Fruit fly (Drosophila melanogaster) whole organism, embryonic: ENCODE data around the gene brat.

ENCODE experiments used
- Abd-B ChIP-seq: fragments of 200-800 bp; sonication (Bioruptor generic); optimal IDR thresholded peaks from 2 replicates; lab custom pipeline; 2018; ENCODE audit warnings: missing biosample characterization, mild to moderate bottlenecking, missing genetic modification characterization, moderate library complexity
- BEAF-32 ChIP-seq: fragments of 200-800 bp; sonication (Bioruptor generic); optimal IDR thresholded peaks from 3 replicates; lab custom pipeline; 2017; ENCODE audit warnings: missing biosample characterization, missing genetic modification characterization, mild to moderate bottlenecking, moderate library complexity, missing genetic modification reagents
- Bgb ChIP-seq: fragments of 200-800 bp; sonication (Bioruptor generic); IDR thresholded peaks from 2 replicates; pipeline ENCODE4 v1.3.6; 2022; ENCODE audit warnings: missing biosample characterization, missing genetic modification characterization; ENCODE audit not compliant: partially characterized antibody
- CG10267 ChIP-seq: fragments of 200-800 bp; sonication (Bioruptor generic); optimal IDR thresholded peaks from 2 replicates; lab custom pipeline; 2018; ENCODE audit warnings: missing biosample characterization, mild to moderate bottlenecking, missing genetic modification characterization, moderate library complexity
- CG12659 ChIP-seq: fragments of 200-800 bp; sonication (Bioruptor generic); optimal IDR thresholded peaks from 3 replicates; lab custom pipeline; 2017; ENCODE audit warnings: mild to moderate bottlenecking, missing biosample characterization, missing genetic modification reagents, missing genetic modification characterization
- CG14710 ChIP-seq: fragments of 200-800 bp; sonication (Bioruptor generic); optimal IDR thresholded peaks from 3 replicates; lab custom pipeline; 2019; ENCODE audit warnings: missing biosample characterization, mild to moderate bottlenecking, missing genetic modification characterization, moderate library complexity
- CG14860 ChIP-seq: fragments of 200-800 bp; sonication (Bioruptor generic); IDR thresholded peaks from 3 replicates; pipeline ENCODE4 v1.3.6; 2022; ENCODE audit warnings: missing biosample characterization, missing genetic modification characterization; ENCODE audit not compliant: partially characterized antibody
- CG15514 ChIP-seq: fragments of 200-800 bp; sonication (Bioruptor generic); optimal IDR thresholded peaks from 3 replicates; lab custom pipeline; 2017; ENCODE audit warnings: missing biosample characterization, missing genetic modification characterization, mild to moderate bottlenecking, moderate library complexity, missing genetic modification reagents
- CG2116 ChIP-seq: fragments of 200-800 bp; sonication (Bioruptor generic); optimal IDR thresholded peaks from 3 replicates; lab custom pipeline; 2018; ENCODE audit warnings: missing biosample characterization, mild to moderate bottlenecking, missing genetic modification characterization
- CG2889 ChIP-seq: fragments of 200-800 bp; sonication (Bioruptor generic); IDR thresholded peaks from 3 replicates; pipeline ENCODE4 v1.3.6; 2022; ENCODE audit warnings: missing biosample characterization, missing genetic modification characterization
- CG42726 ChIP-seq: fragments of 200-800 bp; sonication (Bioruptor generic); IDR thresholded peaks from 2 replicates; pipeline ENCODE4 v1.3.6; 2022; ENCODE audit warnings: missing biosample characterization, missing genetic modification characterization; ENCODE audit not compliant: partially characterized antibody
- CG43689 ChIP-seq: fragments of 200-800 bp; sonication (Bioruptor generic); IDR thresholded peaks from 2 replicates; pipeline ENCODE4 v1.3.6; 2022; ENCODE audit warnings: missing biosample characterization, missing genetic modification characterization
- CG6654 ChIP-seq: fragments of 200-800 bp; sonication (Bioruptor generic); optimal IDR thresholded peaks from 2 replicates; lab custom pipeline; 2017; ENCODE audit warnings: missing biosample characterization, mild to moderate bottlenecking, missing genetic modification characterization
- CG6791 ChIP-seq: fragments of 200-800 bp; sonication (Bioruptor generic); IDR thresholded peaks from 3 replicates; pipeline ENCODE4 v1.3.6; 2022; ENCODE audit warnings: missing biosample characterization, missing genetic modification characterization; ENCODE audit not compliant: partially characterized antibody
- CG7556 ChIP-seq: fragments of 200-800 bp; sonication (Bioruptor generic); optimal IDR thresholded peaks from 2 replicates; lab custom pipeline; 2017; ENCODE audit warnings: missing biosample characterization, mild to moderate bottlenecking, missing genetic modification characterization
- CG8290 ChIP-seq, 3 experiments: fragments of 200-800 bp; sonication (Bioruptor generic); optimal IDR thresholded peaks; 2 replicates each; lab custom pipeline; 2016 to 2019; ENCODE audit warnings: missing biosample characterization in 3 of 3, missing genetic modification characterization in 3 of 3, mild to moderate bottlenecking in 2 of 3, moderate library complexity in 1 of 3
- Doc3 ChIP-seq: fragments of 200-800 bp; sonication (Bioruptor generic); IDR thresholded peaks from 3 replicates; pipeline ENCODE4 v1.3.6; 2022; ENCODE audit warnings: missing biosample characterization, missing genetic modification characterization; ENCODE audit not compliant: partially characterized antibody
- ERR ChIP-seq: fragments of 200-800 bp; sonication (Bioruptor generic); optimal IDR thresholded peaks from 2 replicates; lab custom pipeline; 2016; ENCODE audit warnings: missing biosample characterization, missing genetic modification characterization
- H2.0 ChIP-seq: fragments of 200-800 bp; sonication (Bioruptor generic); IDR thresholded peaks from 2 replicates; pipeline ENCODE4 v1.3.6; 2022; ENCODE audit warnings: missing biosample characterization, missing genetic modification characterization
- Hand ChIP-seq: fragments of 200-800 bp; sonication (Bioruptor generic); optimal IDR thresholded peaks from 2 replicates; lab custom pipeline; 2017; ENCODE audit warnings: mild to moderate bottlenecking, missing biosample characterization, missing genetic modification reagents, missing genetic modification characterization
- Hey ChIP-seq: fragments of 200-800 bp; sonication (Bioruptor generic); optimal IDR thresholded peaks from 3 replicates; lab custom pipeline; 2018; ENCODE audit warnings: missing biosample characterization, mild to moderate bottlenecking, missing genetic modification characterization
- HmgD ChIP-seq: fragments of 200-800 bp; sonication (Bioruptor generic); optimal IDR thresholded peaks from 3 replicates; lab custom pipeline; 2016; ENCODE audit warnings: missing biosample characterization, missing genetic modification characterization
- Hr78 ChIP-seq, 2 experiments: fragments of 200-800 bp in 1 of 2; fragments of >200 bp in 1 of 2; sonication (Bioruptor generic) in 1 of 2; optimal IDR thresholded peaks; 2 replicates each; lab custom pipeline; 2017 to 2019; ENCODE audit warnings: missing biosample characterization in 2 of 2, missing genetic modification characterization in 2 of 2, mild to moderate bottlenecking in 1 of 2, moderate library complexity in 1 of 2
- Lim3 ChIP-seq: fragments of 200-800 bp; sonication (Bioruptor generic); IDR thresholded peaks from 2 replicates; pipeline ENCODE4 v1.3.6; 2022; ENCODE audit warnings: missing biosample characterization, missing genetic modification characterization
- MBD-R2 ChIP-seq: fragments of 200-800 bp; sonication (Bioruptor generic); IDR thresholded peaks from 2 replicates; pipeline ENCODE4 v1.3.6; 2022; ENCODE audit warnings: missing biosample characterization, missing genetic modification characterization
- MESR4 ChIP-seq: fragments of 200-800 bp; sonication (Bioruptor generic); optimal IDR thresholded peaks from 2 replicates; lab custom pipeline; 2018; ENCODE audit warnings: missing biosample characterization, mild to moderate bottlenecking, missing genetic modification characterization, moderate library complexity
- Med ChIP-seq: fragments of 200-800 bp; sonication (Bioruptor generic); peaks from one replicate; lab custom pipeline; 2016; ENCODE audit warnings: missing biosample characterization, missing genetic modification characterization, mild to moderate bottlenecking, inconsistent platforms, moderate library complexity
- Myb ChIP-seq: fragments of 200-800 bp; sonication (Bioruptor generic); optimal IDR thresholded peaks from 2 replicates; lab custom pipeline; 2016; ENCODE audit warnings: missing biosample characterization, missing genetic modification characterization
- NFAT ChIP-seq: fragments of 200-800 bp; sonication (Bioruptor generic); IDR thresholded peaks from 2 replicates; pipeline ENCODE4 v1.3.6; 2022; ENCODE audit warnings: missing biosample characterization, missing genetic modification characterization
- Rfx ChIP-seq: fragments of 200-800 bp; sonication (Bioruptor generic); IDR thresholded peaks from 2 replicates; pipeline ENCODE4 v1.3.6; 2022; ENCODE audit warnings: missing biosample characterization, missing genetic modification characterization
- Side ChIP-seq: fragments of 200-800 bp; sonication (Bioruptor generic); optimal IDR thresholded peaks from 2 replicates; lab custom pipeline; 2016; ENCODE audit warnings: missing biosample characterization, missing genetic modification characterization
- Xrp1 ChIP-seq: fragments of 200-800 bp; sonication (Bioruptor generic); IDR thresholded peaks from 2 replicates; pipeline ENCODE4 v1.3.6; 2022; ENCODE audit warnings: missing biosample characterization, missing genetic modification characterization
- bigmax ChIP-seq: fragments of 200-800 bp; sonication (Bioruptor generic); optimal IDR thresholded peaks from 2 replicates; lab custom pipeline; 2018; ENCODE audit warnings: missing biosample characterization, mild to moderate bottlenecking, missing genetic modification characterization
- crc ChIP-seq: fragments of 200-800 bp; sonication (Bioruptor generic); optimal IDR thresholded peaks from 2 replicates; lab custom pipeline; 2016; ENCODE audit warnings: missing biosample characterization, missing genetic modification characterization
- crp ChIP-seq, 2 experiments: fragments of 200-800 bp; sonication (Bioruptor generic); optimal IDR thresholded peaks; 2 replicates in 1 of 2; 3 replicates in 1 of 2; lab custom pipeline; 2017; ENCODE audit warnings: missing biosample characterization in 2 of 2, missing genetic modification characterization in 2 of 2, mild to moderate bottlenecking in 1 of 2, moderate library complexity in 1 of 2
- cwo ChIP-seq: fragments of 200-800 bp; sonication (Bioruptor generic); optimal IDR thresholded peaks from 3 replicates; lab custom pipeline; 2017; ENCODE audit warnings: missing biosample characterization, missing genetic modification characterization, mild to moderate bottlenecking, moderate library complexity, missing genetic modification reagents
- ems ChIP-seq: fragments of 200-800 bp; sonication (Bioruptor generic); optimal IDR thresholded peaks from 3 replicates; lab custom pipeline; 2016; ENCODE audit warnings: missing biosample characterization, missing genetic modification characterization
- gt ChIP-seq: fragments of 200-800 bp; sonication (Bioruptor generic); IDR thresholded peaks from 2 replicates; pipeline ENCODE4 v1.3.6; 2022; ENCODE audit warnings: missing biosample characterization, missing genetic modification characterization
- kah ChIP-seq: fragments of 200-800 bp; sonication (Bioruptor generic); optimal IDR thresholded peaks from 2 replicates; lab custom pipeline; 2018; ENCODE audit warnings: missing biosample characterization, mild to moderate bottlenecking, missing genetic modification characterization
- klu ChIP-seq: fragments of 200-800 bp; sonication (Bioruptor generic); IDR thresholded peaks from 2 replicates; pipeline ENCODE4 v1.3.6; 2022; ENCODE audit warnings: missing biosample characterization, missing genetic modification characterization
- lmd ChIP-seq: fragments of 200-800 bp; sonication (Bioruptor generic); IDR thresholded peaks from 2 replicates; pipeline ENCODE4 v1.3.6; 2022; ENCODE audit warnings: missing biosample characterization, missing genetic modification characterization
- pzg ChIP-seq: fragments of 200-800 bp; sonication (Bioruptor generic); optimal IDR thresholded peaks from 3 replicates; lab custom pipeline; 2018; ENCODE audit warnings: missing biosample characterization, mild to moderate bottlenecking, missing genetic modification characterization, moderate library complexity
- sd ChIP-seq: fragments of 200-800 bp; sonication (Bioruptor generic); optimal IDR thresholded peaks from 3 replicates; lab custom pipeline; 2018; ENCODE audit warnings: missing biosample characterization, mild to moderate bottlenecking, missing genetic modification characterization, moderate library complexity
- sens ChIP-seq: fragments of 200-800 bp; sonication (Bioruptor generic); peaks from one replicate; lab custom pipeline; 2016; ENCODE audit warnings: missing biosample characterization, missing genetic modification characterization
- stwl ChIP-seq: fragments of 200-800 bp; sonication (Bioruptor generic); optimal IDR thresholded peaks from 3 replicates; lab custom pipeline; 2018; ENCODE audit warnings: missing biosample characterization, mild to moderate bottlenecking, missing genetic modification characterization, moderate library complexity
- trem ChIP-seq: fragments of 200-800 bp; optimal IDR thresholded peaks from 3 replicates; lab custom pipeline; 2019; ENCODE audit warnings: missing biosample characterization, mild to moderate bottlenecking, missing genetic modification characterization, moderate library complexity
- zf30C ChIP-seq: fragments of 200-800 bp; sonication (Bioruptor generic); optimal IDR thresholded peaks from 3 replicates; lab custom pipeline; 2018; ENCODE audit warnings: missing biosample characterization, mild to moderate bottlenecking, missing genetic modification characterization

The brat gene

dm6 chr2L:19114183-19114776 is 19.3 kb upstream of the brat start, which contains the start of gene CG10561 (continued):
- peak; percentile 60 for TF ChIP-seq sens (GFP tag; lab: Kevin White, UChicago)
- no peak for TF ChIP-seq klu
- peak; percentile 79 for TF ChIP-seq pzg
- no peak for TF ChIP-seq ems (GFP tag; lab: Kevin White, UChicago)
- TF ChIP-seq trem (tag; lab: Kevin White, UChicago) = peak; percentile 41
- TF ChIP-seq Hand (GFP tag; lab: Kevin White, UChicago) = no peak
- TF ChIP-seq ERR (GFP tag; lab: Kevin White, UChicago) = no peak
- peak; percentile 76 for TF ChIP-seq CG6791
- TF ChIP-seq Xrp1 = no peak
- TF ChIP-seq Bgb (GFP tag; lab: Robert Waterston, UW) = peak; percentile 70
- no peak for TF ChIP-seq CG7556 (GFP tag; lab: Kevin White, UChicago)
- peak; percentile 27 for TF ChIP-seq CG14710 (tag; lab: Kevin White, UChicago)
- peak; percentile 69 for TF ChIP-seq kah (GFP tag; lab: Kevin White, UChicago)
- TF ChIP-seq CG2889 (GFP tag; lab: Robert Waterston, UW) = no peak
- peak; percentile 44 for TF ChIP-seq bigmax
- no peak for TF ChIP-seq Myb (GFP tag; lab: Kevin White, UChicago)
- peak; percentile 61 for TF ChIP-seq BEAF-32
- peak; percentile 77 for TF ChIP-seq MBD-R2 (GFP tag; lab: Robert Waterston, UW)
- no peak for TF ChIP-seq HmgD (GFP tag; lab: Kevin White, UChicago)
- TF ChIP-seq CG43689 = no peak
- no peak for TF ChIP-seq CG6654 (GFP tag; lab: Kevin White, UChicago)
- TF ChIP-seq CG2116 (GFP tag; lab: Kevin White, UChicago) = peak; percentile 90
- peak; percentile 68 for TF ChIP-seq stwl (tag; lab: Kevin White, UChicago)
- TF ChIP-seq crc = no peak
- TF ChIP-seq zf30C (GFP tag; lab: Kevin White, UChicago) = no peak
- peak; percentile 25; the same call in 1 of the 3 replicates for TF ChIP-seq Doc3 (GFP tag; lab: Robert Waterston, UW)
- TF ChIP-seq Side (GFP tag; lab: Kevin White, UChicago) = no peak
- TF ChIP-seq crp (GFP tag; optimal IDR thresholded peaks at IDR 0.05; lab: Kevin White, UChicago) = peak; percentile 67 to 96
- no peak for TF ChIP-seq gt
- TF ChIP-seq MESR4 (GFP tag; lab: Kevin White, UChicago) = peak; percentile 17
- peak; percentile 16 for TF ChIP-seq CG12659 (GFP tag; lab: Kevin White, UChicago)
- peak; percentile 15 for TF ChIP-seq CG10267

dm6 chr2L:19120196-19120950 is 13.2 kb upstream of the brat start, which contains the start of gene Ddc:
Ddc (minus strand) TSS chr2L:19120306.
- peak; percentile 12; the same call in 1 of the 2 replicates for TF ChIP-seq lmd (GFP tag; lab: Robert Waterston, UW)
- no peak for TF ChIP-seq CG14860
- TF ChIP-seq Bgb (GFP tag; lab: Robert Waterston, UW) = peak; percentile 39
- TF ChIP-seq Hr78 (GFP tag; optimal IDR thresholded peaks at IDR 0.05; lab: Kevin White, UChicago) = no peak
- TF ChIP-seq cwo (GFP tag; lab: Kevin White, UChicago) = peak; percentile 17
- TF ChIP-seq Abd-B (GFP tag; lab: Kevin White, UChicago) = peak; percentile 13
- no peak for TF ChIP-seq Hey
- no peak for TF ChIP-seq CG8290 (GFP tag; optimal IDR thresholded peaks at IDR 0.05; lab: Kevin White, UChicago)
- peak in 1 of 2 experiments; percentile 43 for TF ChIP-seq CG8290 (tag; optimal IDR thresholded peaks at IDR 0.05; lab: Kevin White, UChicago)
- TF ChIP-seq H2.0 = no peak
- TF ChIP-seq CG15514 (GFP tag; lab: Kevin White, UChicago) = no peak
- 0 out of 2 replicates have a peak, but pooled peaks have one; percentile 33 for TF ChIP-seq CG42726 (GFP tag; lab: Robert Waterston, UW)
- peak; percentile 15 for TF ChIP-seq Med (GFP tag; lab: Kevin White, UChicago)
- 0 out of 2 replicates have a peak, but pooled peaks have one; percentile 50 for TF ChIP-seq NFAT (GFP tag; lab: Robert Waterston, UW)
- peak; percentile 11 for TF ChIP-seq sd (tag; lab: Kevin White, UChicago)
- peak; percentile 40; the same call in 1 of the 2 replicates for TF ChIP-seq Rfx
- peak; percentile 10; the same call in 1 of the 2 replicates for TF ChIP-seq Lim3 (GFP tag; lab: Robert Waterston, UW)
